Worm (Caenorhabditis elegans) whole organism, young adult: ENCODE data around the gene szy-20.

Experiments used
- B0336.3 ChIP-seq: fragments of 200-800 bp; sonication (Bioruptor generic); IDR thresholded peaks from 2 replicates; pipeline ENCODE4 v1.3.6; 2022; ENCODE audit warnings: missing genetic modification characterization, missing compliant biosample characterization
- C17E4.6 ChIP-seq: fragments of 200-800 bp; sonication (Bioruptor generic); IDR thresholded peaks from 2 replicates; pipeline ENCODE4 v1.3.6; 2022; ENCODE audit warnings: missing genetic modification reagents, missing genetic modification characterization, missing compliant biosample characterization
- D2030.7 ChIP-seq: fragments of 200-800 bp; sonication (Bioruptor generic); IDR thresholded peaks from 2 replicates; pipeline ENCODE4 v1.3.6; 2022; ENCODE audit warnings: missing genetic modification reagents, missing genetic modification characterization, missing compliant biosample characterization
- F22D6.2 ChIP-seq: sonication (generic microtip); optimal IDR thresholded peaks from 2 replicates; lab custom pipeline; 2016; ENCODE audit warnings: mild to moderate bottlenecking, missing genetic modification characterization, missing compliant biosample characterization
- F33H1.4 ChIP-seq: fragments of 200-800 bp; sonication (Bioruptor generic); IDR thresholded peaks from 2 replicates; pipeline ENCODE4 v1.3.6; 2022; ENCODE audit warnings: missing genetic modification reagents, missing genetic modification characterization, missing compliant biosample characterization
- F49E8.2 ChIP-seq: sonication (generic microtip); optimal IDR thresholded peaks from 3 replicates; lab custom pipeline; 2017; ENCODE audit warnings: missing genetic modification characterization, mild to moderate bottlenecking, missing compliant biosample characterization, antibody characterized with exemption, moderate library complexity; ENCODE audit not compliant: insufficient read depth
- K11D2.4 ChIP-seq: fragments of 200-800 bp; sonication (Bioruptor generic); IDR thresholded peaks from 2 replicates; pipeline ENCODE4 v1.3.6; 2022; ENCODE audit warnings: missing genetic modification reagents, missing genetic modification characterization, missing compliant biosample characterization
- Y95B8A.8 ChIP-seq: fragments of 200-800 bp; sonication (Bioruptor generic); IDR thresholded peaks from 2 replicates; pipeline ENCODE4 v1.3.6; 2022; ENCODE audit warnings: missing genetic modification reagents, missing genetic modification characterization, missing compliant biosample characterization
- ZK185.1 ChIP-seq: sonication (generic microtip); optimal IDR thresholded peaks from 2 replicates; lab custom pipeline; 2016; ENCODE audit warnings: mild to moderate bottlenecking, missing genetic modification characterization, missing compliant biosample characterization; ENCODE audit not compliant: poor library complexity, severe bottlenecking
- aptf-3 ChIP-seq: fragments of 200-800 bp; sonication (Bioruptor generic); IDR thresholded peaks from 2 replicates; pipeline ENCODE4 v1.3.6; 2022; ENCODE audit warnings: missing genetic modification characterization, missing compliant biosample characterization
- athp-1 ChIP-seq: sonication (generic microtip); optimal IDR thresholded peaks from 2 replicates; lab custom pipeline; 2017; ENCODE audit warnings: mild to moderate bottlenecking, missing genetic modification characterization, missing compliant biosample characterization
- attf-3 ChIP-seq: fragments of 200-800 bp; sonication (Bioruptor generic); conservative IDR thresholded peaks from 2 replicates; pipeline ENCODE4 v1.3.6; 2022; ENCODE audit warnings: missing genetic modification reagents, missing genetic modification characterization, missing compliant biosample characterization
- attf-5 ChIP-seq: fragments of 200-800 bp; sonication (Bioruptor generic); optimal IDR thresholded peaks from 2 replicates; lab custom pipeline; 2018; ENCODE audit warnings: mild to moderate bottlenecking, missing genetic modification characterization, missing compliant biosample characterization
- bed-1 ChIP-seq: fragments of 200-800 bp; sonication (Bioruptor generic); IDR thresholded peaks from 2 replicates; pipeline ENCODE4 v1.3.6; 2022; ENCODE audit warnings: missing genetic modification reagents, missing genetic modification characterization, missing compliant biosample characterization
- cebp-1 ChIP-seq, 2 experiments: fragments of 200-800 bp in 1 of 2; sonication (Bioruptor generic) in 1 of 2; sonication (generic microtip) in 1 of 2; IDR thresholded peaks in 1 of 2; optimal IDR thresholded peaks in 1 of 2; 2 replicates each; pipeline versions ENCODE4 v1.3.6 to Lab custom; 2017 to 2022; ENCODE audit warnings: missing compliant biosample characterization in 2 of 2, missing genetic modification characterization in 2 of 2, mild to moderate bottlenecking in 1 of 2, missing genetic modification reagents in 1 of 2, moderate library complexity in 1 of 2
- ceh-27 ChIP-seq: fragments of 200-800 bp; sonication (Bioruptor generic); optimal IDR thresholded peaks from 2 replicates; lab custom pipeline; 2018; ENCODE audit warnings: mild to moderate bottlenecking, missing genetic modification characterization, moderate library complexity, missing compliant biosample characterization
- ceh-91 ChIP-seq: fragments of 200-800 bp; sonication (Bioruptor generic); IDR thresholded peaks from 2 replicates; pipeline ENCODE4 v1.3.6; 2022; ENCODE audit warnings: missing genetic modification reagents, missing genetic modification characterization, missing compliant biosample characterization
- dpl-1 ChIP-seq: fragments of 150-350 bp; optimal IDR thresholded peaks from 2 replicates; lab custom pipeline; 2014; ENCODE audit warnings: missing biosample characterization, missing genetic modification reagents, missing genetic modification characterization
- efl-1 ChIP-seq: fragments of 150-350 bp; optimal IDR thresholded peaks from 2 replicates; lab custom pipeline; 2014; ENCODE audit warnings: missing biosample characterization, missing genetic modification reagents, missing genetic modification characterization
- egl-18 ChIP-seq: fragments of 200-800 bp; sonication (Bioruptor generic); IDR thresholded peaks from 2 replicates; pipeline ENCODE4 v1.3.6; 2022; ENCODE audit warnings: missing genetic modification reagents, missing genetic modification characterization, missing compliant biosample characterization
- hlh-26 ChIP-seq: fragments of 200-800 bp; sonication (Bioruptor generic); conservative IDR thresholded peaks from 2 replicates; pipeline ENCODE4 v1.3.6; 2022; ENCODE audit warnings: missing genetic modification reagents, missing genetic modification characterization, missing compliant biosample characterization
- hmg-20 ChIP-seq: fragments of 200-800 bp; sonication (Bioruptor generic); IDR thresholded peaks from 2 replicates; pipeline ENCODE4 v1.3.6; 2022; ENCODE audit warnings: missing genetic modification reagents, missing genetic modification characterization, missing compliant biosample characterization
- lin-54 ChIP-seq: fragments of 200-800 bp; sonication (Bioruptor generic); optimal IDR thresholded peaks from 2 replicates; lab custom pipeline; 2018; ENCODE audit warnings: mild to moderate bottlenecking, missing genetic modification characterization, missing compliant biosample characterization
- lir-1 ChIP-seq: fragments of 200-800 bp; sonication (Bioruptor generic); conservative IDR thresholded peaks from 2 replicates; pipeline ENCODE4 v1.3.6; 2022; ENCODE audit warnings: missing genetic modification reagents, missing genetic modification characterization, missing compliant biosample characterization
- lsy-27 ChIP-seq: sonication (generic microtip); optimal IDR thresholded peaks from 2 replicates; lab custom pipeline; 2017; ENCODE audit warnings: missing genetic modification characterization, mild to moderate bottlenecking, missing compliant biosample characterization, antibody characterized with exemption, missing genotype, borderline replicate concordance; ENCODE audit not compliant: insufficient read depth
- madf-3 ChIP-seq: fragments of 200-800 bp; sonication (Bioruptor generic); IDR thresholded peaks from 2 replicates; pipeline ENCODE4 v1.3.6; 2022; ENCODE audit warnings: missing genetic modification reagents, missing genetic modification characterization, missing compliant biosample characterization
- madf-8 ChIP-seq: fragments of 200-800 bp; sonication (Bioruptor generic); conservative IDR thresholded peaks from 2 replicates; pipeline ENCODE4 v1.3.6; 2022; ENCODE audit warnings: missing genetic modification reagents, missing genetic modification characterization, missing compliant biosample characterization
- mcd-1 ChIP-seq: fragments of 200-800 bp; sonication (Bioruptor generic); IDR thresholded peaks from 2 replicates; pipeline ENCODE4 v1.3.6; 2022; ENCODE audit warnings: missing genetic modification reagents, missing genetic modification characterization, missing compliant biosample characterization
- mes-4 ChIP-seq: sonication (generic microtip); optimal IDR thresholded peaks from 2 replicates; lab custom pipeline; 2016; ENCODE audit warnings: missing genotype, missing genetic modification characterization, missing compliant biosample characterization
- nfya-1 ChIP-seq: sonication (generic microtip); optimal IDR thresholded peaks from 2 replicates; lab custom pipeline; 2017; ENCODE audit warnings: antibody characterized with exemption, missing compliant biosample characterization, missing genetic modification characterization, borderline replicate concordance; ENCODE audit not compliant: insufficient read depth
- nfyb-1 ChIP-seq: fragments of 200-800 bp; sonication (Bioruptor generic); IDR thresholded peaks from 2 replicates; pipeline ENCODE4 v1.3.6; 2022; ENCODE audit warnings: missing genetic modification reagents, missing genetic modification characterization, missing compliant biosample characterization
- repo-1 ChIP-seq: sonication (generic microtip); optimal IDR thresholded peaks from 2 replicates; lab custom pipeline; 2017; ENCODE audit warnings: mild to moderate bottlenecking, missing genetic modification characterization, missing compliant biosample characterization
- sdz-38 ChIP-seq: sonication (generic microtip); optimal IDR thresholded peaks from 2 replicates; lab custom pipeline; 2016; ENCODE audit warnings: missing genotype, missing genetic modification characterization, missing compliant biosample characterization
- snpc-1.3 ChIP-seq: sonication (generic microtip); optimal IDR thresholded peaks from 2 replicates; lab custom pipeline; 2017; ENCODE audit warnings: missing genetic modification characterization, mild to moderate bottlenecking, missing compliant biosample characterization, antibody characterized with exemption, moderate library complexity, missing genotype, missing genetic modification reagents; ENCODE audit not compliant: insufficient read depth
- snpc-3.4 ChIP-seq: sonication (generic microtip); optimal IDR thresholded peaks from 2 replicates; lab custom pipeline; 2017; ENCODE audit warnings: missing genetic modification characterization, mild to moderate bottlenecking, missing compliant biosample characterization, antibody characterized with exemption, moderate library complexity, missing genotype, missing genetic modification reagents
- snpc-4 ChIP-seq, 5 experiments: fragments of 150-350 bp in 1 of 5; sonication (generic microtip) in 4 of 5; optimal IDR thresholded peaks; 2 replicates each; lab custom pipeline; 2014 to 2018; ENCODE audit warnings: missing genetic modification characterization in 5 of 5, missing biosample characterization in 3 of 5, antibody characterized with exemption in 2 of 5, mild to moderate bottlenecking in 2 of 5, missing compliant biosample characterization in 2 of 5, missing genotype in 2 of 5, moderate library complexity in 2 of 5, missing genetic modification reagents in 1 of 5
- tbx-9 ChIP-seq: sonication (generic microtip); optimal IDR thresholded peaks from 2 replicates; lab custom pipeline; 2016; ENCODE audit warnings: borderline replicate concordance, missing genetic modification characterization, inconsistent platforms, missing compliant biosample characterization
- unc-130 ChIP-seq: sonication (generic microtip); optimal IDR thresholded peaks from 2 replicates; lab custom pipeline; 2016; ENCODE audit warnings: missing genetic modification reagents, missing genetic modification characterization, missing compliant biosample characterization
- zfh-2 ChIP-seq: fragments of 200-800 bp; sonication (Bioruptor generic); conservative IDR thresholded peaks from 2 replicates; pipeline ENCODE4 v1.3.6; 2022; ENCODE audit warnings: missing genetic modification reagents, missing genetic modification characterization, missing compliant biosample characterization
- ztf-18 ChIP-seq: sonication (generic microtip); optimal IDR thresholded peaks from 2 replicates; lab custom pipeline; 2016; ENCODE audit warnings: missing genotype, mild to moderate bottlenecking, missing genetic modification characterization, missing compliant biosample characterization
- ztf-25 ChIP-seq: fragments of 200-800 bp; sonication (Bioruptor generic); IDR thresholded peaks from 2 replicates; pipeline ENCODE4 v1.3.6; 2022; ENCODE audit warnings: missing genetic modification reagents, missing genetic modification characterization, missing compliant biosample characterization
- ztf-26 ChIP-seq: sonication (generic microtip); optimal IDR thresholded peaks from 2 replicates; lab custom pipeline; 2017; ENCODE audit warnings: missing genetic modification characterization, missing compliant biosample characterization
- ztf-28 ChIP-seq: fragments of 200-800 bp; sonication (Bioruptor generic); IDR thresholded peaks from 2 replicates; pipeline ENCODE4 v1.3.6; 2022; ENCODE audit warnings: missing genetic modification reagents, missing genetic modification characterization, missing compliant biosample characterization

Gene szy-20

DNA sequence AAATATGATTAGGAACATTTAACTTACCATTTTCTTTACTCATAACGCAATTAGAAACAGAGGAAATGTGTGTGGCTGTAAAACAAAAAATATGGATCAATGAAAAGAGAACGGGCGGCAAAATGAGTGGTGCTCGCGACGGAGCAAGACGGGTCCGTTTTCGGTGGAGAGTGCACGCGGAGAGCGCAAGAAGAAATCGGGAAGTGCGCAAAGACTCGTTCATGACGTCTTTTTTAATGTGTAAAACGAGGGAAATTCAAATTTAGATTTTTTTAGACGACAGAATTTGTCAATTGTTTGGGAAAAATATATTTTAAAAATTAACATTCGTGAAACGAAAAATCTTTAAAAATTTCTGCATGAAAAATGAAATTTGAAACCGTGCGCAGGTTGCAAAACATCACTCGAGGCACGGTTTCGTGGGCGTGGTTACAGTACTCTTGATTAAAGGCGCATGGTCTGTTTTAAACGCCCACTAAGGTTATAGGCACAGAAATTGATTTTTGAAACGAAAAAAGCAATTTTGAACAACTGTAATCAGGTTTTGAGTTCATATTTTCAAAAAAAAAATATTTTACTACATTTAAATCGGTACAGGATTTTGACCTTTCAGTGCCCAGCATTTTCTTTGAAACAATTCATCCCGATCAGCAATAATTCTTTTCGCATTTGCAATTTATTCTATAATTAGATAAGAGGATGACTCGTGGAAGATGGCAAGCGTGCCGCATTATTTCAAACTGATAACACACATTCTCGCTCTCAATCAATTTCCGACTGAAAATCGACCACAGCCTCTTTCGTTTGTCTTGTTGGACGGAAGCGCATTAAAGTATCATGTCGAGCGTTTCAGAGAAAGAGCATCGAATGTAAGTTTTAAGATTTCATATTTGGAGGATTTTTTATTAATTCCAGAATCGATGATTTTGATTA, at the start of gene szy-20, which contains the start of gene C18E9.5:
Gene szy-20, minus strand, starts transcription at position 83 of the 933 bp plus-strand sequence.
Gene C18E9.5, plus strand, starts transcription at position 730 of the 933 bp plus-strand sequence.
- TF ChIP-seq madf-8 (GFP tag; lab: Robert Waterston, UW) = peak; percentile 88
- no peak for TF ChIP-seq aptf-3 (GFP tag; lab: Robert Waterston, UW)
- peak; percentile 73 for TF ChIP-seq D2030.7 (GFP tag; lab: Robert Waterston, UW)
- peak; percentile 75 for TF ChIP-seq attf-3
- TF ChIP-seq K11D2.4 (GFP tag; lab: Robert Waterston, UW) = peak; percentile 64; the same call in 1 of the 2 replicates
- no peak for TF ChIP-seq sdz-38
- TF ChIP-seq mes-4 = no peak
- TF ChIP-seq nfyb-1 (GFP tag; lab: Robert Waterston, UW) = 0 out of 2 replicates have a peak, but pooled peaks have one; percentile 49
- no peak for TF ChIP-seq F22D6.2
- peak; percentile 44 for TF ChIP-seq ZK185.1 (tag; lab: Kevin White, UChicago)
- TF ChIP-seq cebp-1 (GFP tag; IDR thresholded peaks at IDR 0.05; lab: Robert Waterston, UW) = no peak
- TF ChIP-seq cebp-1 (tag; optimal IDR thresholded peaks at IDR 0.05; lab: Kevin White, UChicago) = peak; percentile 56
- TF ChIP-seq ceh-91 (GFP tag; lab: Robert Waterston, UW) = peak; percentile 58
- TF ChIP-seq efl-1 = peak; percentile 62
- TF ChIP-seq F33H1.4 (GFP tag; lab: Robert Waterston, UW) = peak; percentile 66
- no peak for TF ChIP-seq hlh-26 (GFP tag; lab: Robert Waterston, UW)
- no peak for TF ChIP-seq bed-1 (GFP tag; lab: Robert Waterston, UW)
- no peak for TF ChIP-seq C17E4.6 (GFP tag; lab: Robert Waterston, UW)
- peak; percentile 41 for TF ChIP-seq athp-1 (tag; lab: Kevin White, UChicago)
- TF ChIP-seq ztf-26 (tag; lab: Kevin White, UChicago) = no peak
- peak; percentile 69; the same call in 1 of the 2 replicates for TF ChIP-seq zfh-2 (GFP tag; lab: Robert Waterston, UW)
- peak; percentile 67 for TF ChIP-seq attf-5
- 0 out of 2 replicates have a peak, but pooled peaks have one; percentile 56 for TF ChIP-seq madf-3
- TF ChIP-seq snpc-1.3 (tag; lab: Kevin White, UChicago) = peak; percentile 61
- TF ChIP-seq snpc-3.4 = peak; percentile 40
- no peak for TF ChIP-seq tbx-9 (tag; lab: Kevin White, UChicago)
- TF ChIP-seq snpc-4 (GFP tag; optimal IDR thresholded peaks at IDR 0.05; lab: Kevin White, UChicago) = no peak
- peak in 1 of 4 experiments; percentile 35 for TF ChIP-seq snpc-4 (tag; optimal IDR thresholded peaks at IDR 0.05; lab: Kevin White, UChicago)
- peak; percentile 82 for TF ChIP-seq dpl-1 (GFP tag; lab: Kevin White, UChicago)
- TF ChIP-seq lsy-27 = no peak
- TF ChIP-seq hmg-20 (GFP tag; lab: Robert Waterston, UW) = peak; percentile 43; the same call in 1 of the 2 replicates
- no peak for TF ChIP-seq ceh-27 (GFP tag; lab: Kevin White, UChicago)
- TF ChIP-seq B0336.3 = 0 out of 2 replicates have a peak, but pooled peaks have one; percentile 38
- 0 out of 2 replicates have a peak, but pooled peaks have one; percentile 33 for TF ChIP-seq Y95B8A.8 (GFP tag; lab: Robert Waterston, UW)
- TF ChIP-seq unc-130 = peak; percentile 15
- peak; percentile 23 for TF ChIP-seq repo-1 (tag; lab: Kevin White, UChicago)
- no peak; the same call in 1 of the 2 replicates for TF ChIP-seq lir-1
- TF ChIP-seq ztf-25 (GFP tag; lab: Robert Waterston, UW) = no peak
- peak; percentile 93 for TF ChIP-seq lin-54 (GFP tag; lab: Kevin White, UChicago)
- TF ChIP-seq ztf-28 = peak; percentile 33; the same call in 1 of the 2 replicates
- no peak for TF ChIP-seq egl-18
- TF ChIP-seq ztf-18 = peak; percentile 93
- TF ChIP-seq F49E8.2 (tag; lab: Kevin White, UChicago) = peak; percentile 79
- TF ChIP-seq mcd-1 (GFP tag; lab: Robert Waterston, UW) = peak; percentile 81
- no peak for TF ChIP-seq nfya-1 (tag; lab: Kevin White, UChicago)
